Worm (Caenorhabditis elegans) whole organism, L1 larva: ENCODE measurements around the gene ZK1058.9.

Source experiments
- C04F5.9 ChIP-seq: sonication (generic microtip); optimal IDR thresholded peaks from 2 replicates; lab custom pipeline; 2016; ENCODE audit warnings: missing genetic modification characterization, missing compliant biosample characterization
- C34B4.2 ChIP-seq: sonication (generic microtip); optimal IDR thresholded peaks from 2 replicates; lab custom pipeline; 2017; ENCODE audit warnings: mild to moderate bottlenecking, missing genetic modification characterization, missing compliant biosample characterization
- aha-1 ChIP-seq: fragments of 150-350 bp; optimal IDR thresholded peaks from 2 replicates; lab custom pipeline; 2014; ENCODE audit warnings: missing biosample characterization, missing genetic modification characterization
- aly-2 ChIP-seq: fragments of 150-350 bp; optimal IDR thresholded peaks from 2 replicates; lab custom pipeline; 2014; ENCODE audit warnings: missing biosample characterization, missing genetic modification characterization
- ceh-63 ChIP-seq: fragments of 200-800 bp; sonication (Bioruptor generic); optimal IDR thresholded peaks from 2 replicates; lab custom pipeline; 2018; ENCODE audit warnings: mild to moderate bottlenecking, missing genetic modification characterization, missing compliant biosample characterization
- ceh-8 ChIP-seq: fragments of 200-800 bp; sonication (Bioruptor generic); optimal IDR thresholded peaks from 2 replicates; lab custom pipeline; 2018; ENCODE audit warnings: mild to moderate bottlenecking, missing genetic modification characterization, moderate library complexity, missing compliant biosample characterization
- ceh-82 ChIP-seq, 3 experiments: fragments of 150-350 bp in 1 of 3; sonication (generic microtip) in 2 of 3; optimal IDR thresholded peaks; 2 replicates each; lab custom pipeline; 2014 to 2017; ENCODE audit warnings: missing biosample characterization in 3 of 3, missing genetic modification characterization in 3 of 3
- ceh-90 ChIP-seq: sonication (generic microtip); optimal IDR thresholded peaks from 2 replicates; lab custom pipeline; 2016; ENCODE audit warnings: missing genetic modification characterization, missing compliant biosample characterization
- ces-1 ChIP-seq: fragments of 150-350 bp; optimal IDR thresholded peaks from 2 replicates; lab custom pipeline; 2014; ENCODE audit warnings: missing biosample characterization, missing genetic modification reagents, missing genetic modification characterization
- dpl-1 ChIP-seq, 3 experiments: fragments of 150-350 bp in 2 of 3; sonication (generic microtip) in 1 of 3; optimal IDR thresholded peaks; 2 replicates each; lab custom pipeline; 2014 to 2017; ENCODE audit warnings: missing biosample characterization in 3 of 3, missing genetic modification characterization in 3 of 3, missing genetic modification reagents in 3 of 3
- dsc-1 ChIP-seq: sonication (generic microtip); optimal IDR thresholded peaks from 2 replicates; lab custom pipeline; 2016; ENCODE audit warnings: mild to moderate bottlenecking, missing genetic modification characterization, missing compliant biosample characterization
- efl-1 ChIP-seq, 4 experiments: fragments of 150-350 bp; optimal IDR thresholded peaks in 3 of 4; peaks in 1 of 4; 1 replicate in 1 of 4; 2 replicates in 3 of 4; lab custom pipeline; 2014; ENCODE audit warnings: missing biosample characterization in 2 of 4, missing genetic modification characterization in 2 of 4, missing genetic modification reagents in 2 of 4
- efl-3 ChIP-seq: fragments of 200-800 bp; sonication (Bioruptor generic); optimal IDR thresholded peaks from 2 replicates; lab custom pipeline; 2018; ENCODE audit warnings: mild to moderate bottlenecking, missing genetic modification characterization, missing compliant biosample characterization
- egl-13 ChIP-seq: sonication (generic microtip); optimal IDR thresholded peaks from 2 replicates; lab custom pipeline; 2016; ENCODE audit warnings: missing genotype, missing genetic modification reagents, missing genetic modification characterization, missing compliant biosample characterization
- egl-27 ChIP-seq, 2 experiments: fragments of 150-350 bp in 1 of 2; sonication (generic microtip); optimal IDR thresholded peaks; 3 replicates each; lab custom pipeline; 2017 to 2018; ENCODE audit warnings: missing biosample characterization in 2 of 2, missing genetic modification characterization in 2 of 2, missing genetic modification reagents in 2 of 2
- elt-3 ChIP-seq, 6 experiments: fragments of 150-350 bp in 1 of 6; sonication (generic microtip); optimal IDR thresholded peaks; 2 replicates each; lab custom pipeline; 2017 to 2018; ENCODE audit warnings: missing biosample characterization in 6 of 6, missing genetic modification characterization in 6 of 6, inconsistent platforms in 1 of 6
- fkh-10 ChIP-seq: sonication (generic microtip); optimal IDR thresholded peaks from 2 replicates; lab custom pipeline; 2017; ENCODE audit warnings: missing biosample characterization, missing genetic modification reagents, missing genetic modification characterization
- fkh-4 ChIP-seq: sonication (generic microtip); optimal IDR thresholded peaks from 2 replicates; lab custom pipeline; 2016; ENCODE audit warnings: missing compliant biosample characterization, missing genetic modification characterization, borderline replicate concordance
- fkh-8 ChIP-seq: sonication (generic microtip); optimal IDR thresholded peaks from 2 replicates; lab custom pipeline; 2016; ENCODE audit warnings: mild to moderate bottlenecking, missing genetic modification characterization, missing compliant biosample characterization
- grh-1 ChIP-seq: fragments of 200-800 bp; sonication (Bioruptor generic); IDR thresholded peaks from 2 replicates; pipeline ENCODE4 v1.3.6; 2022; ENCODE audit warnings: missing genetic modification reagents, missing genetic modification characterization, missing compliant biosample characterization
- hlh-17 ChIP-seq: fragments of 200-800 bp; sonication (Bioruptor generic); optimal IDR thresholded peaks from 2 replicates; lab custom pipeline; 2018; ENCODE audit warnings: missing genetic modification characterization, mild to moderate bottlenecking, missing compliant biosample characterization, moderate library complexity, borderline replicate concordance
- hlh-4 ChIP-seq: sonication (generic microtip); optimal IDR thresholded peaks from 2 replicates; lab custom pipeline; 2016; ENCODE audit warnings: mild to moderate bottlenecking, missing genetic modification characterization, missing compliant biosample characterization
- irx-1 ChIP-seq: sonication (generic microtip); optimal IDR thresholded peaks from 2 replicates; lab custom pipeline; 2016; ENCODE audit warnings: missing genetic modification characterization, missing compliant biosample characterization
- isw-1 ChIP-seq: fragments of 200-800 bp; sonication (Bioruptor generic); IDR thresholded peaks from 2 replicates; pipeline ENCODE4 v1.3.6; 2022; ENCODE audit warnings: missing genetic modification characterization, missing compliant biosample characterization
- lin-13 ChIP-seq: fragments of 150-350 bp; optimal IDR thresholded peaks from 2 replicates; lab custom pipeline; 2014; ENCODE audit warnings: missing biosample characterization, missing genetic modification reagents, missing genetic modification characterization
- lin-35 ChIP-seq, 2 experiments: fragments of 150-350 bp; optimal IDR thresholded peaks; 2 replicates each; lab custom pipeline; 2014; ENCODE audit warnings: missing biosample characterization in 2 of 2, missing genetic modification characterization in 2 of 2, missing genetic modification reagents in 2 of 2
- lir-3 ChIP-seq: sonication (generic microtip); optimal IDR thresholded peaks from 2 replicates; lab custom pipeline; 2016; ENCODE audit warnings: mild to moderate bottlenecking, missing genetic modification characterization, moderate library complexity, missing compliant biosample characterization; ENCODE audit not compliant: poor library complexity
- lsy-2 ChIP-seq, 2 experiments: fragments of 150-350 bp; optimal IDR thresholded peaks; 2 replicates each; lab custom pipeline; 2014; ENCODE audit warnings: missing biosample characterization in 2 of 2, missing genetic modification characterization in 2 of 2
- mab-9 ChIP-seq: fragments of 200-800 bp; sonication (Bioruptor generic); IDR thresholded peaks from 2 replicates; pipeline ENCODE4 v1.3.6; 2022; ENCODE audit warnings: missing genetic modification reagents, missing genetic modification characterization, missing compliant biosample characterization
- nhr-12 ChIP-seq: sonication (generic microtip); optimal IDR thresholded peaks from 2 replicates; lab custom pipeline; 2017; ENCODE audit warnings: missing biosample characterization, missing genetic modification characterization
- nhr-19 ChIP-seq: fragments of 200-800 bp; sonication (Bioruptor generic); conservative IDR thresholded peaks from 2 replicates; pipeline ENCODE4 v1.3.6; 2022; ENCODE audit warnings: missing genetic modification characterization, missing compliant biosample characterization
- nhr-20 ChIP-seq: sonication (generic microtip); optimal IDR thresholded peaks from 2 replicates; lab custom pipeline; 2016; ENCODE audit warnings: mild to moderate bottlenecking, missing genetic modification characterization, missing compliant biosample characterization
- nhr-237 ChIP-seq: fragments of 150-350 bp; optimal IDR thresholded peaks from 2 replicates; lab custom pipeline; 2014; ENCODE audit warnings: missing biosample characterization, missing genetic modification characterization
- nhr-28 ChIP-seq: fragments of 150-350 bp; optimal IDR thresholded peaks from 2 replicates; lab custom pipeline; 2014; ENCODE audit warnings: missing biosample characterization, missing genetic modification characterization
- nhr-71 ChIP-seq: sonication (generic microtip); optimal IDR thresholded peaks from 2 replicates; lab custom pipeline; 2016; ENCODE audit warnings: mild to moderate bottlenecking, missing genetic modification characterization, moderate library complexity, missing compliant biosample characterization
- nhr-84 ChIP-seq: sonication (generic microtip); optimal IDR thresholded peaks from 2 replicates; lab custom pipeline; 2017; ENCODE audit warnings: missing biosample characterization, missing genetic modification characterization
- nhr-90 ChIP-seq: sonication (generic microtip); optimal IDR thresholded peaks from 2 replicates; lab custom pipeline; 2016; ENCODE audit warnings: mild to moderate bottlenecking, missing genetic modification characterization, missing compliant biosample characterization; ENCODE audit not compliant: poor library complexity
- pag-3 ChIP-seq: sonication (generic microtip); optimal IDR thresholded peaks from 2 replicates; lab custom pipeline; 2017; ENCODE audit warnings: missing genetic modification characterization, mild to moderate bottlenecking, missing compliant biosample characterization, antibody characterized with exemption, borderline replicate concordance; ENCODE audit not compliant: insufficient read depth
- rnt-1 ChIP-seq: sonication (generic microtip); optimal IDR thresholded peaks from 2 replicates; lab custom pipeline; 2016; ENCODE audit warnings: mild to moderate bottlenecking, missing genetic modification characterization, moderate library complexity, missing compliant biosample characterization
- snu-23 ChIP-seq: sonication (generic microtip); optimal IDR thresholded peaks from 2 replicates; lab custom pipeline; 2016; ENCODE audit warnings: missing genetic modification characterization, missing compliant biosample characterization
- sox-4 ChIP-seq: sonication (generic microtip); optimal IDR thresholded peaks from 2 replicates; lab custom pipeline; 2016; ENCODE audit warnings: missing genetic modification characterization, missing compliant biosample characterization
- sptf-1 ChIP-seq: fragments of 150-350 bp; optimal IDR thresholded peaks from 2 replicates; lab custom pipeline; 2014; ENCODE audit warnings: missing biosample characterization, missing genetic modification characterization
- tbx-2 ChIP-seq: sonication (generic microtip); optimal IDR thresholded peaks from 2 replicates; lab custom pipeline; 2016; ENCODE audit warnings: missing genetic modification characterization, missing compliant biosample characterization
- unc-62 ChIP-seq: fragments of 150-350 bp; optimal IDR thresholded peaks from 2 replicates; lab custom pipeline; 2014; ENCODE audit warnings: missing biosample characterization, missing genetic modification reagents, missing genetic modification characterization
- unc-86 ChIP-seq: sonication (generic microtip); optimal IDR thresholded peaks from 2 replicates; lab custom pipeline; 2016; ENCODE audit warnings: missing genetic modification characterization, missing compliant biosample characterization
- unc-98 ChIP-seq: fragments of 200-800 bp; sonication (Bioruptor generic); IDR thresholded peaks from 2 replicates; pipeline ENCODE4 v1.3.6; 2022; ENCODE audit warnings: missing genetic modification characterization, missing compliant biosample characterization
- xbp-1 ChIP-seq: sonication (generic microtip); optimal IDR thresholded peaks from 2 replicates; lab custom pipeline; 2016; ENCODE audit warnings: missing genetic modification characterization, missing compliant biosample characterization
- zag-1 ChIP-seq: fragments of 150-350 bp; optimal IDR thresholded peaks from 2 replicates; lab custom pipeline; 2014; ENCODE audit warnings: missing biosample characterization, missing genetic modification characterization
- ztf-11 ChIP-seq, 2 experiments: sonication (generic microtip); optimal IDR thresholded peaks; 2 replicates each; lab custom pipeline; 2016 to 2017; ENCODE audit warnings: missing genetic modification characterization in 2 of 2, missing biosample characterization in 1 of 2, missing compliant biosample characterization in 1 of 2
- ztf-4 ChIP-seq: fragments of 150-350 bp; optimal IDR thresholded peaks from 2 replicates; lab custom pipeline; 2014; ENCODE audit warnings: missing biosample characterization, missing genetic modification characterization

Gene ZK1058.9

ce11 chrIII:3954220-3954619, 28.2 kb upstream of the ZK1058.9 start (continued):
- no peak for TF ChIP-seq ceh-90
- peak; percentile 42 to 58 for TF ChIP-seq lsy-2 (tag; optimal IDR thresholded peaks at IDR 0.05; lab: Kevin White, UChicago)
- TF ChIP-seq nhr-19 (GFP tag; lab: Robert Waterston, UW), result peak; percentile 49; the same call in 1 of the 2 replicates
- peak; percentile 45 for TF ChIP-seq tbx-2 (tag; lab: Kevin White, UChicago)
- TF ChIP-seq isw-1 (GFP tag; lab: Robert Waterston, UW), result no peak
- TF ChIP-seq aha-1 (tag; lab: Kevin White, UChicago), result no peak
- no peak for TF ChIP-seq nhr-12
- TF ChIP-seq nhr-28 (tag; lab: Kevin White, UChicago), result no peak
- peak; percentile 54 for TF ChIP-seq snu-23 (GFP tag; lab: Kevin White, UChicago)
- TF ChIP-seq ces-1 (GFP tag; lab: Kevin White, UChicago), result no peak
- peak in 1 of 3 experiments; percentile 1 for TF ChIP-seq dpl-1 (GFP tag; optimal IDR thresholded peaks at IDR 0.05; lab: Kevin White, UChicago)
- TF ChIP-seq egl-27 (tag; optimal IDR thresholded peaks at IDR 0.05; lab: Kevin White, UChicago), result no peak
- TF ChIP-seq unc-86 (tag; lab: Kevin White, UChicago), result peak; percentile 22
- no peak for TF ChIP-seq mab-9
- TF ChIP-seq fkh-8 (tag; lab: Kevin White, UChicago), result peak; percentile 67
- TF ChIP-seq ztf-4 (tag; lab: Kevin White, UChicago), result peak; percentile 70
- TF ChIP-seq irx-1 (tag; lab: Kevin White, UChicago), result peak; percentile 25
- TF ChIP-seq efl-1 (optimal IDR thresholded peaks at IDR 0.05; lab: Kevin White, UChicago), result peak in 1 of 2 experiments; percentile 30
- TF ChIP-seq efl-1 (GFP tag; optimal IDR thresholded peaks at IDR 0.05 in 1 of 2; lab: Kevin White, UChicago), result peak in 1 of 2 experiments; percentile 90

ce11 chrIII:3953235-3953634, 27.2 kb upstream of the ZK1058.9 start:
- TF ChIP-seq pag-3 (tag; lab: Kevin White, UChicago), result no peak
- peak; percentile 40 for TF ChIP-seq lir-3 (tag; lab: Kevin White, UChicago)
- no peak for TF ChIP-seq fkh-4 (tag; lab: Kevin White, UChicago)
- no peak for TF ChIP-seq aly-2 (tag; lab: Kevin White, UChicago)
- no peak for TF ChIP-seq unc-62 (GFP tag; lab: Kevin White, UChicago)
- no peak for TF ChIP-seq sptf-1 (tag; lab: Kevin White, UChicago)
- peak; percentile 21 for TF ChIP-seq nhr-90 (tag; lab: Kevin White, UChicago)
- TF ChIP-seq nhr-28 (tag; lab: Kevin White, UChicago), result no peak
- no peak for TF ChIP-seq grh-1 (GFP tag; lab: Robert Waterston, UW)
- peak; percentile 30 to 83 for TF ChIP-seq lin-35 (GFP tag; optimal IDR thresholded peaks at IDR 0.05; lab: Kevin White, UChicago)
- no peak for TF ChIP-seq zag-1 (tag; lab: Kevin White, UChicago)
- peak; percentile 4 for TF ChIP-seq fkh-10 (GFP tag; lab: Kevin White, UChicago)
- no peak for TF ChIP-seq egl-13 (tag; lab: Kevin White, UChicago)
- TF ChIP-seq nhr-71 (tag; lab: Kevin White, UChicago), result peak; percentile 79
- TF ChIP-seq unc-98, result no peak
- TF ChIP-seq nhr-237, result no peak
- no peak for TF ChIP-seq C34B4.2 (tag; lab: Kevin White, UChicago)
- TF ChIP-seq xbp-1 (tag; lab: Kevin White, UChicago), result no peak
- peak in 1 of 3 experiments; percentile 48 for TF ChIP-seq ceh-82 (tag; optimal IDR thresholded peaks at IDR 0.05; lab: Kevin White, UChicago)
- TF ChIP-seq ztf-11 (tag; optimal IDR thresholded peaks at IDR 0.05; lab: Kevin White, UChicago), result peak in 1 of 2 experiments; percentile 54
- TF ChIP-seq ceh-8 (GFP tag; lab: Kevin White, UChicago), result no peak
- TF ChIP-seq hlh-17, result no peak
- TF ChIP-seq efl-3 (GFP tag; lab: Kevin White, UChicago), result no peak
- TF ChIP-seq ceh-63, result no peak
- TF ChIP-seq hlh-4, result no peak
- peak in 1 of 6 experiments; percentile 41 for TF ChIP-seq elt-3 (tag; optimal IDR thresholded peaks at IDR 0.05; lab: Kevin White, UChicago)
- TF ChIP-seq C04F5.9, result no peak
- TF ChIP-seq nhr-19 (GFP tag; lab: Robert Waterston, UW), result peak; percentile 40
- no peak for TF ChIP-seq nhr-84
- TF ChIP-seq rnt-1 (tag; lab: Kevin White, UChicago), result peak; percentile 50
- no peak for TF ChIP-seq ceh-90
- no peak for TF ChIP-seq lin-13 (GFP tag; lab: Kevin White, UChicago)
- no peak for TF ChIP-seq ces-1 (GFP tag; lab: Kevin White, UChicago)
- TF ChIP-seq sox-4 (tag; lab: Kevin White, UChicago), result no peak
- peak; percentile 74 for TF ChIP-seq nhr-20 (tag; lab: Kevin White, UChicago)
- peak; percentile 38 for TF ChIP-seq dsc-1 (tag; lab: Kevin White, UChicago)
